Worm (Caenorhabditis elegans): Measurements from ENCODE around the gene dhgd-1.
A peak's percentile ranks its signal among the peaks of the same experiment; 100 is the strongest.
"Not testable (repeated sequence)": the region's sequence is repeated elsewhere in the genome, so short reads cannot be mapped to it uniquely, and the experiment has no call there.

The dhgd-1 gene

ce11 chrII:11534429-11535099 lies 17.3 kb downstream of the dhgd-1 start, which contains the start of gene Y62F5A.12 (continued):
- TF ChIP-seq hif-1 (tag; optimal IDR thresholded peaks at IDR 0.05) (peak in 1 of 2 experiments; percentile 93), dmd-9 (GFP tag; IDR thresholded peaks at IDR 0.05) (peak; percentile 98), dmd-6 (GFP tag; IDR thresholded peaks at IDR 0.05) (peak; percentile 88), unc-130 (GFP tag; optimal IDR thresholded peaks at IDR 0.05) (peak; percentile 84), Y48G9A.11 (GFP tag; IDR thresholded peaks at IDR 0.05) (peak; percentile 93), vab-7 (GFP tag; IDR thresholded peaks at IDR 0.05) (peak; percentile 96), dve-1 (tag; optimal IDR thresholded peaks at IDR 0.05; ENCODE audit: insufficient read depth) (peak; percentile 59), ceh-20 (GFP tag; IDR thresholded peaks at IDR 0.05) (peak; percentile 95), tra-1 (GFP tag; IDR thresholded peaks at IDR 0.05) (peak; percentile 95), zfp-2 (tag; optimal IDR thresholded peaks at IDR 0.05) (peak; percentile 50), ces-1 (GFP tag; optimal IDR thresholded peaks at IDR 0.05) (peak; percentile 27), lin-15B (tag; optimal IDR thresholded peaks at IDR 0.05) (peak; percentile 39), D1046.2 (GFP tag; IDR thresholded peaks at IDR 0.05) (peak; percentile 93), T26A8.4 (GFP tag; IDR thresholded peaks at IDR 0.05) (peak; percentile 78), nhr-11 (tag; optimal IDR thresholded peaks at IDR 0.05) (peak; percentile 68), lsy-2 (tag; optimal IDR thresholded peaks at IDR 0.05) (peak; percentile 71 to 82), daf-16 (GFP tag; optimal IDR thresholded peaks at IDR 0.05) (peak in 1 of 2 experiments; percentile 68)
- TF ChIP-seq daf-16 (tag; optimal IDR thresholded peaks at IDR 0.05) = not testable (repeated sequence)

DNA sequence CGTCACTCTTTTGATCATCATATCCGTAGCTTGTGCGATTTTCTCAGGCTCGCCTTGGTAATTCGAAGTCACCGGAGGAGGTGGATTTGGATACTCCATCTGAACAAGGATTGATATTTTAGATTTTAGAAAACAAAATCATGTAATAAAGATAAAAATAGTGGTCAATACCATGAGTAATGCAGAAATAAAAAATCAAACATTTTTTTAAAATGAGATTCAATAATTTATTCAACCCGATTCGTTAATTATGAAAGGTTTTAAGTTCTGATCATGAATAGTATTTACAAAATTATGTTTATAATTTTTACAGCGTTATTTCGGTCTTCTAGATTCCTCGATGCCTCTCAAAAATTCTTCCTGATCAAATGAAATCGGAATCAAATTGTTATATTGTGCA lies 18.2 kb downstream of the dhgd-1 start, which contains the start of gene mdt-8:
Gene mdt-8 (minus strand): TSS at position 101 of the 400 bp plus-strand sequence.
- TF ChIP-seq zag-1 (tag; optimal IDR thresholded peaks at IDR 0.05) = no peak
- TF ChIP-seq mdl-1 (tag; optimal IDR thresholded peaks at IDR 0.05) = no peak
- TF ChIP-seq ceh-82 (tag; optimal IDR thresholded peaks at IDR 0.05) = no peak
- no peak for TF ChIP-seq T26A8.4 (GFP tag; IDR thresholded peaks at IDR 0.05)
- no peak for TF ChIP-seq Y75B8A.6 (GFP tag; IDR thresholded peaks at IDR 0.05)
- TF ChIP-seq nhr-237 (tag; optimal IDR thresholded peaks at IDR 0.05) = no peak
- no peak for TF ChIP-seq Y5F2A.4 (GFP tag; optimal IDR thresholded peaks at IDR 0.05)
- no peak for TF ChIP-seq set-16 (GFP tag; IDR thresholded peaks at IDR 0.05)
- no peak for TF ChIP-seq spr-3 (GFP tag; optimal IDR thresholded peaks at IDR 0.05)
- TF ChIP-seq T20F7.1 (GFP tag; optimal IDR thresholded peaks at IDR 0.05) = no peak
- TF ChIP-seq nhr-42 (GFP tag; IDR thresholded peaks at IDR 0.05) = no peak
- TF ChIP-seq dmd-8 (GFP tag; IDR thresholded peaks at IDR 0.05) = no peak
- no peak for TF ChIP-seq F10B5.3 (tag; optimal IDR thresholded peaks at IDR 0.05)
- no peak for TF ChIP-seq daf-12 (tag; optimal IDR thresholded peaks at IDR 0.05)
- no peak for TF ChIP-seq madf-9 (GFP tag; conservative IDR thresholded peaks at IDR 0.05)
- TF ChIP-seq mep-1 (tag; optimal IDR thresholded peaks at IDR 0.05) = no peak

DNA sequence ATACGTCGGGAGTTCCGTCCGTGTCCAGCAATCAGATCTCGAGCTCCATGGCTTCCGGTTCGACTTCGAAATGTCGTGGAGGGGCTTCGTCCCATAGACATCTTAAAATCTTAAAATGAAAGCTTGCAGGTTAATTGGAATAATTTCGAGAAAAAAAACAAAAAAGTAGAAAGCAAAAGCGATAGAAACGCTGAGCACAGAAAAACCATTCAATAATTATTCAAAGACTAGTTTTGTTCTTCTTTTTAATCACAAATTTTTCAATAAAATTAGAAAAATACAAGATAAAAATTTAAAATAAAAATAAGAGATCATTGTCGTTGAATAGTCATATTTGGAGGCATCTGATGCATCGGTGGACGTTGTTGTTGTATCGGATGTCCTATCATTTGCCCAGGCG lies 24.9 kb downstream of the dhgd-1 start, which contains the start of gene age-1:
Gene age-1 (minus strand): TSS at position 101 of the 400 bp plus-strand sequence.
- TF ChIP-seq T26A8.4 (GFP tag; IDR thresholded peaks at IDR 0.05) (no peak), nhr-48 (tag; optimal IDR thresholded peaks at IDR 0.05) (no peak), ztf-11 (tag; optimal IDR thresholded peaks at IDR 0.05) (no peak), php-3 (GFP tag; IDR thresholded peaks at IDR 0.05) (no peak), nhr-11 (tag; optimal IDR thresholded peaks at IDR 0.05) (no peak), aha-1 (tag) (no peak), ZK546.5 (tag; optimal IDR thresholded peaks at IDR 0.05) (no peak)
